Worm (Caenorhabditis elegans) whole organism, L1 larva: ENCODE data around the gene ugt-15.

Experiments
- C34B4.2 ChIP-seq: sonication (generic microtip); optimal IDR thresholded peaks from 2 replicates; lab custom pipeline; 2017; ENCODE audit warnings: mild to moderate bottlenecking, missing genetic modification characterization, missing compliant biosample characterization
- alr-1 ChIP-seq: fragments of 200-800 bp; sonication (Bioruptor generic); optimal IDR thresholded peaks from 2 replicates; lab custom pipeline; 2018; ENCODE audit warnings: borderline replicate concordance, mild to moderate bottlenecking, missing genetic modification characterization, missing compliant biosample characterization
- aly-2 ChIP-seq: fragments of 150-350 bp; optimal IDR thresholded peaks from 2 replicates; lab custom pipeline; 2014; ENCODE audit warnings: missing biosample characterization, missing genetic modification characterization
- tbx-2 ChIP-seq: sonication (generic microtip); optimal IDR thresholded peaks from 2 replicates; lab custom pipeline; 2016; ENCODE audit warnings: missing genetic modification characterization, missing compliant biosample characterization
- unc-62 ChIP-seq: fragments of 150-350 bp; optimal IDR thresholded peaks from 2 replicates; lab custom pipeline; 2014; ENCODE audit warnings: missing biosample characterization, missing genetic modification reagents, missing genetic modification characterization

DNA sequence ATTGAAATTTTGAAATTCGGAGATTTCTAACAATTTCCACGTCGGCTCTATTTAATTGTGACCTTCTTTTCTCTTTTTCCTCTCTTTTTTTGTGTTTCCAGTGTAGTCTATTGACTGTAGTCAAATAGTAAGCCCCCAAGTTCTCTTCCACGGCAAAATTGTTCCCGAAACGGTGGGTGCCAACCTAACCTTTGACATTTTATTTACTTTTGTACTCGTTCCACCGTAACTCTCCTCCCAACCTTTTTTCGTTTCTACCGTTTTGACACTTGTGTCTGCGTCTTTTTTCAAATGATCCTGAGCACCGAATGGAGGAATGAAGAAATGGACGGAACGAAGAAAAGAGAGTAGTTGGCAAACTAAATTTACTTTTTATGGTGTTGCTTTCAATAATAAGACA lies 43.4 kb downstream of the ugt-15 start:
- TF ChIP-seq C34B4.2 (tag; lab: Kevin White, UChicago) (no peak), unc-62 (GFP tag; lab: Kevin White, UChicago) (no peak), aly-2 (tag; lab: Kevin White, UChicago) (no peak), alr-1 (no peak), tbx-2 (no peak)
